Worm (Caenorhabditis elegans): ENCODE measurements around the gene plrg-1.

DNA sequence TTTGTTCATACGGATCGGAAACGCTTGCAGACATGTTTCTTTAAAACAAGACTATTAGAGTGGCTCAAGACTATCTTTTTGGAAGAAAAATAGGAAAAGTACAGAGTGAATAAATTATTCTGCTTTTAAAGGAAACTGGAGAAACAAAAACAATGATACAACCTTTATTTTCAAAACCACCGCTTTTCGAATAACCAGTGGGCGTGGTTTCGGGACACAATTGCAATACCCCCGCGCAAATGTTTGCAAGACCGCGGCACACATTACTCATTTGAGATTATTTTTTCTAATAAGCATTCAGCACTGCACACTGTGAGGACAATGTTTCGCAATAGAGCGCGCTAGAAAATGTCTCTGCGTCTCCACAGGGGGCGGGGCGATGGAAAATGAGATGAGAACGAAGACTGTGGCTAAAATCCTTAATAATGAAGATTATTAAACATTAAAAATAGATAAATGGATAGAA lies at the start of gene plrg-1:
- TF ChIP-seq unc-62 (GFP tag; optimal IDR thresholded peaks at IDR 0.05), result peak; percentile 25
- TF ChIP-seq ztf-11 (tag; optimal IDR thresholded peaks at IDR 0.05), result peak; percentile 93
- TF ChIP-seq mab-5 (tag; optimal IDR thresholded peaks at IDR 0.05), result peak; percentile 76
- TF ChIP-seq snpc-4 (tag; optimal IDR thresholded peaks at IDR 0.05), result no peak
- TF ChIP-seq pha-4 (tag; optimal IDR thresholded peaks at IDR 0.05), result peak; percentile 95
- peak; percentile 79 for TF ChIP-seq nhr-237 (tag; optimal IDR thresholded peaks at IDR 0.05)
- peak; percentile 89 for TF ChIP-seq lin-13 (tag; optimal IDR thresholded peaks at IDR 0.05)
- TF ChIP-seq hlh-1 (tag; optimal IDR thresholded peaks at IDR 0.05), result peak; percentile 71
- no peak for TF ChIP-seq nhr-28 (tag; optimal IDR thresholded peaks at IDR 0.05)
- TF ChIP-seq elt-1 (tag; optimal IDR thresholded peaks at IDR 0.05; ENCODE audit: borderline replicate concordance, insufficient read depth), result peak; percentile 33
- peak; percentile 78 for TF ChIP-seq nhr-76 (tag; optimal IDR thresholded peaks at IDR 0.05)
- TF ChIP-seq mls-2 (tag; optimal IDR thresholded peaks at IDR 0.05), result peak; percentile 93
- no peak for TF ChIP-seq zip-8 (tag; optimal IDR thresholded peaks at IDR 0.05)
